Fruit fly (Drosophila melanogaster) whole organism, pupa: Measurements from ENCODE around the gene Dip-B.
A peak's percentile ranks its signal among the peaks of the same experiment; 100 is the strongest.

Experiments used
- CG10348 ChIP-seq: fragments of 200-800 bp; sonication (Bioruptor generic); IDR thresholded peaks from 2 replicates; pipeline ENCODE4 v1.3.6; 2022; ENCODE audit warnings: missing biosample characterization, missing genetic modification characterization
- CG12605 ChIP-seq: fragments of 200-800 bp; sonication (Bioruptor generic); IDR thresholded peaks from 2 replicates; pipeline ENCODE4 v1.3.6; 2022; ENCODE audit warnings: missing biosample characterization, missing genetic modification characterization
- CG14655 ChIP-seq: fragments of 200-800 bp; sonication (Bioruptor generic); optimal IDR thresholded peaks from 3 replicates; lab custom pipeline; 2017; ENCODE audit warnings: mild to moderate bottlenecking, missing biosample characterization, missing genetic modification reagents, missing genetic modification characterization
- CG17806 ChIP-seq: fragments of 200-800 bp; sonication (Bioruptor generic); optimal IDR thresholded peaks from 2 replicates; lab custom pipeline; 2018; ENCODE audit warnings: missing biosample characterization, mild to moderate bottlenecking, missing genetic modification characterization, moderate library complexity
- CG34367 ChIP-seq: fragments of 200-800 bp; sonication (Bioruptor generic); optimal IDR thresholded peaks from 2 replicates; lab custom pipeline; 2018; ENCODE audit warnings: missing biosample characterization, mild to moderate bottlenecking, missing genetic modification characterization
- CG4496 ChIP-seq: fragments of 200-800 bp; sonication (Bioruptor generic); IDR thresholded peaks from 3 replicates; pipeline ENCODE4 v1.3.6; 2022; ENCODE audit warnings: missing biosample characterization, missing genetic modification characterization
- CG8159 ChIP-seq: fragments of 200-800 bp; sonication (Bioruptor generic); optimal IDR thresholded peaks from 3 replicates; lab custom pipeline; 2018; ENCODE audit warnings: missing biosample characterization, mild to moderate bottlenecking, missing genetic modification characterization, moderate library complexity
- EcR ChIP-seq: fragments of 200-800 bp; sonication (Bioruptor generic); optimal IDR thresholded peaks from 3 replicates; lab custom pipeline; 2019; ENCODE audit warnings: missing biosample characterization, missing genetic modification characterization, mild to moderate bottlenecking, moderate library complexity, missing genetic modification reagents
- Pif1A ChIP-seq: fragments of 200-800 bp; sonication (Bioruptor generic); optimal IDR thresholded peaks from 3 replicates; lab custom pipeline; 2016; ENCODE audit warnings: missing biosample characterization, missing genetic modification characterization
- Pif1B ChIP-seq: fragments of 200-800 bp; sonication (Bioruptor generic); optimal IDR thresholded peaks from 3 replicates; lab custom pipeline; 2016; ENCODE audit warnings: missing biosample characterization, missing genetic modification characterization
- gl ChIP-seq: fragments of 200-800 bp; sonication (Bioruptor generic); optimal IDR thresholded peaks from 2 replicates; lab custom pipeline; 2018; ENCODE audit warnings: missing biosample characterization, mild to moderate bottlenecking, missing genetic modification characterization

dm6 chr3R:13765456-13765855, 16.6 kb upstream of the Dip-B start, which contains the start of gene CG9312:
- TF ChIP-seq EcR (GFP tag; lab: Kevin White, UChicago) (peak; percentile 25), CG12605 (GFP tag; lab: Robert Waterston, UW) (no peak), CG17806 (no peak), CG34367 (tag; lab: Kevin White, UChicago) (no peak), CG8159 (tag; lab: Kevin White, UChicago) (no peak), Pif1B (GFP tag; lab: Kevin White, UChicago) (no peak), CG10348 (GFP tag; lab: Robert Waterston, UW) (no peak), Pif1A (GFP tag; lab: Kevin White, UChicago) (no peak), CG14655 (GFP tag; lab: Kevin White, UChicago) (no peak), gl (no peak), CG4496 (GFP tag; lab: Robert Waterston, UW) (no peak)
